Worm (Caenorhabditis elegans): ENCODE measurements around the gene dyf-3.
"Not testable (repeated sequence)": the region's sequence is repeated elsewhere in the genome, so short reads cannot be mapped to it uniquely, and the experiment has no call there.

The dyf-3 gene

DNA sequence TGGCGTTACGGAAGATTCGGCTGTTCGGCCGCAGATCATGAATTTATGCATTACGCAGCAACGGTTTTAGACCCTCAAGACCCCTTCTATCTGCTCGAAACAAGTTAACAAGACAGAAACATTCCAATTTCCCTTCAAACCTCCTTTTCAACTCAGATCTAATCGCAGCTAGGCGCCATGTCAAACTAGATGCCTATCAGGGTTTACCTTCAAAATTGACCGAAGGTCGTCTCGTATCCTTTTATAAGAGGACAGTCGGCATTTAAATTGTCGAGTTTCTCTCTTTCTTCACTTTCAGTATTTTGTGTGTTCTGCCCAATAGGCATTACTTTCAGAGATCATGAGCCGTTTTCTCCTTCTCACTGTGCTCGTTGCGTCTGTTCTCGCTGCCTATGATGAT, 39.0 kb upstream of the dyf-3 start, which contains the start of gene grd-13:
grd-13 (plus strand) TSS at position 291 of the 400 bp plus-strand sequence.
- peak in 1 of 2 experiments; percentile 32 for TF ChIP-seq unc-62 (GFP tag; optimal IDR thresholded peaks at IDR 0.05 in 1 of 2)
- TF ChIP-seq unc-62 (tag; optimal IDR thresholded peaks at IDR 0.05) = no peak
- no peak for TF ChIP-seq F49E8.2 (tag; optimal IDR thresholded peaks at IDR 0.05; ENCODE audit: borderline replicate concordance)

DNA sequence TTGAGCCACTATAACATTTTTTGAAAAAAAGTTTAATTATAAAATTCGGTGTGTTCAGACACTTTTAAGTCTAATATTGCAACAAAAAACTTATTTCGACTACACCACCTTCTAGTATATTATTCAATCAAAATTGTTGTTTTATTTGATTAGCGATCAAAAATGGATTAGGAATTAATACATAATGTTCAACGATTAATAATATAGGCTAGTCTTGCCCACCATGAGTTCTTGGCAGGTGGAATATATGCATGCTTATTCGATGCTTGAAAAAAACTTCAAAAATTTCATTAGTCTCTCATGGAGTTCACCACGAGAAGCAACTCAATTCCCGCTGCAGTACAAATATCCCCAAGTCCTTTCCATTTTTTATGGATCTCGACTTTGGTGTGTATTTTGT, 37.0 kb upstream of the dyf-3 start, which contains the start of gene srz-32:
srz-32 (plus strand) TSS at position 301 of the 400 bp plus-strand sequence.
- TF ChIP-seq D1046.2 (GFP tag; IDR thresholded peaks at IDR 0.05) (no peak), egl-27 (tag; optimal IDR thresholded peaks at IDR 0.05) (no peak), saeg-2 (GFP tag; IDR thresholded peaks at IDR 0.05) (no peak), dmd-9 (GFP tag; IDR thresholded peaks at IDR 0.05) (no peak), lin-13 (GFP tag; optimal IDR thresholded peaks at IDR 0.05) (no peak)

DNA sequence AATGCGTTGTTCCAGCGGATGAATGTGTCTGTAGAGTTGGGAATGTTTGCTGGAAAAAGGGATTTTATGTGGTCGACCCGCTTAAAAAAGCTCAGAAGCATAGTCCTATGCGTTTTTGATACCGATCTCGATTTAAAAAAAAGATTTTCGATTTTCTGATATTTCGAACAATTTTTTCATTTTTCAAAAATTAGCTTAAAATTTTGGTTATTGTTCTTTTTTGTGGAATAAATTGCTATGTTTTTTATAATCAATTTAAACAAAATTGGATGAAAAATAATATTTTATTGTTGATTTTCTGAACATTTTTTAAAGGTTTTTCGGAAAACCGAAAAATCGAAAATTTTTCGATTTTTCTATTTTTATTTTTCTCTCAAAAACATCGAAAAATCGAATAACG, 34.4 kb upstream of the dyf-3 start, which contains the start of gene C04C3.7:
C04C3.7 (minus strand) TSS at position 101 of the 400 bp plus-strand sequence.
- TF ChIP-seq Y105C5A.15 (GFP tag; IDR thresholded peaks at IDR 0.05); egl-27 (tag; optimal IDR thresholded peaks at IDR 0.05); unc-39 (tag; optimal IDR thresholded peaks at IDR 0.05): not testable (repeated sequence)

DNA sequence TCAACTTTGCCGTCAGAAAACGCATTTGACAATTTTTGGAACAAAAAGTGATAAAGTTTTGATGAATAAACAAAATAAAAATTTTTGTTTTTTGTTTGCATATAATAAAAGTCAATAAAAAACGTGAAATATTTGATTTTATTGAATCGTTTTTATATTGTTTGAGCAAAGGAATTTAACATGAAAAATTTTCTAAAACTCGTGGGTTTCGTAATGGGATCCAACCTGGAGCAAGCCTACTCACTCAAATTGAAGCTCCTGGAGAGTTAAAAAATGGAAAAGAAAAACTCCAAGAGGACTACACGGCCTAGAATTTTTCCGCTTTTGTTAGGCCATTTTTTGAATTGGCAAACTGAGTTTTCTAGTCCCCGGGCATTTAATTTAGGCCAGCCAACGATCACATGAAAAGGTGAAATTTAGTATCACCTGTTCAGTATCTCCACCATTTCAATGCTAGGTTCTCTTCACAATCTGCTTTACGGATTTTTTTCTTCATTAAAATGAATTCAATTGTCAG, 29.5 kb upstream of the dyf-3 start, which contains the start of the genes C04C3.9 and srz-60:
C04C3.9 (minus strand) TSS at position 101 of the 517 bp plus-strand sequence.
srz-60 (plus strand) TSS at position 467 of the 517 bp plus-strand sequence.
- no peak for TF ChIP-seq daf-8 (GFP tag; IDR thresholded peaks at IDR 0.05)
- peak in 1 of 2 experiments; percentile 30 for TF ChIP-seq unc-62 (GFP tag; optimal IDR thresholded peaks at IDR 0.05 in 1 of 2)
- no peak for TF ChIP-seq unc-62 (tag; optimal IDR thresholded peaks at IDR 0.05)
- no peak for TF ChIP-seq mep-1 (tag; optimal IDR thresholded peaks at IDR 0.05)
- TF ChIP-seq nhr-25 (tag; optimal IDR thresholded peaks at IDR 0.05; ENCODE audit: borderline replicate concordance, insufficient read depth) = no peak

DNA sequence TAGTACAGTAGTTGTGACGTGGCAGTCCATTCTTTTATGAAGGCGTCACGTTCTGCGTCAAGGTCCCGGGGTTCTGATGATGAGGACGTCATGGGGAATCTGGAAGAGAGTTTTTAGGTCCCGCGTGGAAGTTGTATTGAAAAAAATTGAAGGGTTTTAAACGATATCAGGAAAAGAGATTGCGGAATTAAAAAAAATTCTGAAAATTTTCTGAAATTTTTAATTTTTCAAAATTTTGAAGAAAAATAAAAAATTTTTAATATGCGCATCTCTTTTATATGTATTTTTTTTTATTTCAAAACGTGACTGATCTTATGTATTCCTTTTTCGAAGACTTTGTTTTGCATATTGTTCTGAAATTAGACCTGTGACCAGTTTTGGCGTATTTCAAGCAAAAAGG, 23.5 kb upstream of the dyf-3 start, which contains the start of gene C04C3.6:
C04C3.6 (minus strand) TSS at position 101 of the 400 bp plus-strand sequence.
- TF ChIP-seq madf-9 (GFP tag; conservative IDR thresholded peaks at IDR 0.05) (no peak), zip-2 (tag; optimal IDR thresholded peaks at IDR 0.05) (no peak), cey-2 (tag; optimal IDR thresholded peaks at IDR 0.05; ENCODE audit: borderline replicate concordance, insufficient read depth) (no peak), dmd-9 (GFP tag; IDR thresholded peaks at IDR 0.05) (no peak), rbr-2 (tag; optimal IDR thresholded peaks at IDR 0.05) (no peak), lsy-2 (tag; optimal IDR thresholded peaks at IDR 0.05) (no peak), zfp-3 (GFP tag; conservative IDR thresholded peaks at IDR 0.05) (no peak), set-16 (GFP tag; IDR thresholded peaks at IDR 0.05) (no peak), ama-1 (optimal IDR thresholded peaks at IDR 0.05) (no peak), T20F7.1 (GFP tag; optimal IDR thresholded peaks at IDR 0.05) (no peak), ceh-20 (GFP tag; IDR thresholded peaks at IDR 0.05) (no peak), nhr-76 (tag; optimal IDR thresholded peaks at IDR 0.05) (no peak), tag-97 (GFP tag; IDR thresholded peaks at IDR 0.05) (no peak)

DNA sequence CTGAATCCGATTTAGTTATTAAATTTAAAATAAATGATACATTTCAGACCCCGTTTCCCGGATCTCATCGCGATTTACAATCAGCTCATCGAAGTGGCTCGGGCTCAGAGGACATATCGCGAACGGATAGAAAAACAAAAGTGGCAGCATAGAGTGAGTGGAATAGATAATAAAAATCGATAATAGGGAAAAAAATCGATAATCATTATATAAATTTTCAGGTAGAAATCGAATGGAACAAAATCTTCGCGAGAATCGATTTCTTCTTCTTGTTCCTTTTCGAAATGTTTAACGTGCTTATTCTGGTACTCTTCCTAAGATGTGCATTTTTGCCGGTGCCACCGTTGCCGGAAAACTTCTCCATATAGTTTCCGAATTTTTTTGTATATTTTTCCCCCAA, 19.7 kb upstream of the dyf-3 start:
- peak; percentile 61 for TF ChIP-seq ceh-28 (tag; optimal IDR thresholded peaks at IDR 0.05)
- TF ChIP-seq hlh-11 (tag; optimal IDR thresholded peaks at IDR 0.05) = no peak

DNA sequence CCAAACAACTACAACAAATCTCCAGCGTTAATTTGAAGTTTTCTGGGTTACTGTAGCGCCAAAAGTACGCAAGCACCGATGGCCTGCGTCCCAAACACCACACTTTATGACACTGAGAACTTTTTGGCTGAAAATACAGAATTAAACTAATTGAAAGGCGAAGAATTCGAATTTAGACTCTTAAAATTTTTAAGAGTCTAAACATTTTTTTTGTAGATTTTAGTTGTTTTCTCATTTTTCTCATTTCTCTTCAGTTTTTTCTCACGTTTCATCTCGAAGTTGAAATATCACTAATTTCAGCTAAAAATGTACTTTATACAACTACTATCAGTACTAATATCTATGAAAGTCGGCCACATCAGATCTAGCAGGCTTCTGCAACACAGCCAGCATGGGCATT, 16.4 kb upstream of the dyf-3 start, which contains the start of gene lgc-9:
lgc-9 (plus strand) TSS at position 301 of the 400 bp plus-strand sequence.
- no peak for TF ChIP-seq unc-62 (GFP tag; optimal IDR thresholded peaks at IDR 0.05 in 1 of 2)
- no peak for TF ChIP-seq unc-62 (tag; optimal IDR thresholded peaks at IDR 0.05)
- no peak for TF ChIP-seq lin-1 (GFP tag; IDR thresholded peaks at IDR 0.05)
- no peak for TF ChIP-seq zfp-3 (GFP tag; conservative IDR thresholded peaks at IDR 0.05)
- no peak for TF ChIP-seq duxl-1 (tag; optimal IDR thresholded peaks at IDR 0.05; ENCODE audit: poor library complexity)
- TF ChIP-seq tra-1 (GFP tag; IDR thresholded peaks at IDR 0.05) = no peak
- no peak for TF ChIP-seq lin-13 (GFP tag; optimal IDR thresholded peaks at IDR 0.05)
- no peak for TF ChIP-seq lsy-2 (tag; optimal IDR thresholded peaks at IDR 0.05)
- TF ChIP-seq egl-27 (tag; optimal IDR thresholded peaks at IDR 0.05) = no peak
- no peak for TF ChIP-seq dmd-6 (GFP tag; IDR thresholded peaks at IDR 0.05)
- no peak for TF ChIP-seq skn-1 (tag; optimal IDR thresholded peaks at IDR 0.05)
- no peak for TF ChIP-seq egl-43 (GFP tag; IDR thresholded peaks at IDR 0.05)
- no peak for TF ChIP-seq R02D3.7 (tag; optimal IDR thresholded peaks at IDR 0.05)
- TF ChIP-seq ZK546.5 (tag; optimal IDR thresholded peaks at IDR 0.05) = no peak
- no peak for TF ChIP-seq dmd-9 (GFP tag; IDR thresholded peaks at IDR 0.05)
- no peak for TF ChIP-seq aha-1 (tag)
